Fruit fly (Drosophila melanogaster) whole organism, embryonic: ENCODE results near the gene Baldspot.

Experiments
- Ada2b ChIP-seq: fragments of 200-800 bp; sonication (Bioruptor generic); IDR thresholded peaks from 2 replicates; pipeline ENCODE4 v1.3.6; 2022; ENCODE audit warnings: missing biosample characterization, missing genetic modification characterization
- Adf1 ChIP-seq: fragments of 200-800 bp; sonication (Bioruptor generic); IDR thresholded peaks from 2 replicates; pipeline ENCODE4 v1.3.6; 2022; ENCODE audit warnings: missing biosample characterization, missing genetic modification characterization
- CG10366 ChIP-seq: fragments of 200-800 bp; sonication (Bioruptor generic); IDR thresholded peaks from 2 replicates; pipeline ENCODE4 v1.3.6; 2022; ENCODE audit warnings: missing biosample characterization, missing genetic modification characterization
- CG10979 ChIP-seq: fragments of 200-800 bp; sonication (Bioruptor generic); optimal IDR thresholded peaks from 2 replicates; lab custom pipeline; 2018; ENCODE audit warnings: missing biosample characterization, mild to moderate bottlenecking, missing genetic modification characterization, moderate library complexity
- CG11247 ChIP-seq: fragments of 200-800 bp; sonication (Bioruptor generic); IDR thresholded peaks from 2 replicates; pipeline ENCODE4 v1.3.6; 2022; ENCODE audit warnings: missing biosample characterization, missing genetic modification characterization
- CG11696 ChIP-seq: fragments of 200-800 bp; sonication (Bioruptor generic); IDR thresholded peaks from 2 replicates; pipeline ENCODE4 v1.3.6; 2022; ENCODE audit warnings: missing biosample characterization, missing genetic modification characterization
- CG12219 ChIP-seq: fragments of 200-800 bp; sonication (Bioruptor generic); optimal IDR thresholded peaks from 3 replicates; lab custom pipeline; 2018; ENCODE audit warnings: missing biosample characterization, mild to moderate bottlenecking, missing genetic modification characterization
- CG13123 ChIP-seq: fragments of 200-800 bp; sonication (Bioruptor generic); optimal IDR thresholded peaks from 2 replicates; lab custom pipeline; 2016; ENCODE audit warnings: missing biosample characterization, missing genetic modification characterization
- CG13296 ChIP-seq: fragments of 200-800 bp; sonication (Bioruptor generic); optimal IDR thresholded peaks from 3 replicates; lab custom pipeline; 2018; ENCODE audit warnings: missing biosample characterization, mild to moderate bottlenecking, missing genetic modification characterization
- CG13424 ChIP-seq: fragments of 200-800 bp; sonication (Bioruptor generic); optimal IDR thresholded peaks from 2 replicates; lab custom pipeline; 2019; ENCODE audit warnings: missing biosample characterization, mild to moderate bottlenecking, missing genetic modification characterization, moderate library complexity
- CG15514 ChIP-seq: fragments of 200-800 bp; sonication (Bioruptor generic); optimal IDR thresholded peaks from 3 replicates; lab custom pipeline; 2017; ENCODE audit warnings: missing biosample characterization, missing genetic modification characterization, mild to moderate bottlenecking, moderate library complexity, missing genetic modification reagents
- CG2199 ChIP-seq: fragments of 200-800 bp; sonication (Bioruptor generic); IDR thresholded peaks from 3 replicates; pipeline ENCODE4 v1.3.6; 2022; ENCODE audit warnings: missing biosample characterization, missing genetic modification characterization
- CG2875 ChIP-seq: fragments of 200-800 bp; sonication (Bioruptor generic); optimal IDR thresholded peaks from 2 replicates; lab custom pipeline; 2017; ENCODE audit warnings: missing biosample characterization, mild to moderate bottlenecking, missing genetic modification characterization, missing genetic modification reagents
- CG30020 ChIP-seq: fragments of 200-800 bp; optimal IDR thresholded peaks from 2 replicates; lab custom pipeline; 2019; ENCODE audit warnings: missing biosample characterization, mild to moderate bottlenecking, missing genetic modification characterization, moderate library complexity
- CG3065 ChIP-seq: fragments of 200-800 bp; sonication (Bioruptor generic); optimal IDR thresholded peaks from 2 replicates; lab custom pipeline; 2016; ENCODE audit warnings: missing biosample characterization, missing genetic modification characterization
- CG43689 ChIP-seq: fragments of 200-800 bp; sonication (Bioruptor generic); IDR thresholded peaks from 2 replicates; pipeline ENCODE4 v1.3.6; 2022; ENCODE audit warnings: missing biosample characterization, missing genetic modification characterization
- CG6254 ChIP-seq: fragments of 200-800 bp; sonication (Bioruptor generic); optimal IDR thresholded peaks from 3 replicates; lab custom pipeline; 2017; ENCODE audit warnings: mild to moderate bottlenecking, missing biosample characterization, missing genetic modification reagents, missing genetic modification characterization
- CG7745 ChIP-seq: fragments of 200-800 bp; sonication (Bioruptor generic); optimal IDR thresholded peaks from 2 replicates; lab custom pipeline; 2018; ENCODE audit warnings: missing biosample characterization, mild to moderate bottlenecking, missing genetic modification characterization, moderate library complexity
- CG7839 ChIP-seq: fragments of 200-800 bp; sonication (Bioruptor generic); optimal IDR thresholded peaks from 3 replicates; lab custom pipeline; 2018; ENCODE audit warnings: missing biosample characterization, mild to moderate bottlenecking, missing genetic modification characterization, moderate library complexity
- CG7987 ChIP-seq: fragments of 200-800 bp; sonication (Bioruptor generic); optimal IDR thresholded peaks from 2 replicates; lab custom pipeline; 2018; ENCODE audit warnings: missing biosample characterization, mild to moderate bottlenecking, missing genetic modification characterization, moderate library complexity
- CG8281 ChIP-seq: fragments of 200-800 bp; sonication (Bioruptor generic); optimal IDR thresholded peaks from 2 replicates; lab custom pipeline; 2018; ENCODE audit warnings: missing biosample characterization, mild to moderate bottlenecking, missing genetic modification characterization, moderate library complexity
- D19B ChIP-seq: fragments of 200-800 bp; sonication (Bioruptor generic); optimal IDR thresholded peaks from 2 replicates; lab custom pipeline; 2017; ENCODE audit warnings: missing biosample characterization, mild to moderate bottlenecking, missing genetic modification characterization
- Dek ChIP-seq: fragments of 200-800 bp; sonication (Bioruptor generic); optimal IDR thresholded peaks from 3 replicates; lab custom pipeline; 2019; ENCODE audit warnings: missing biosample characterization, mild to moderate bottlenecking, missing genetic modification characterization, moderate library complexity
- Dip3 ChIP-seq: fragments of 200-800 bp; sonication (Bioruptor generic); optimal IDR thresholded peaks from 3 replicates; lab custom pipeline; 2016; ENCODE audit warnings: missing biosample characterization, missing genetic modification characterization
- Dref ChIP-seq: fragments of 200-800 bp; sonication (Bioruptor generic); IDR thresholded peaks from 2 replicates; pipeline ENCODE4 v1.3.6; 2022; ENCODE audit warnings: missing biosample characterization, missing genetic modification characterization
- E2f2 ChIP-seq: fragments of 200-800 bp; sonication (Bioruptor generic); IDR thresholded peaks from 2 replicates; pipeline ENCODE4 v1.3.6; 2022; ENCODE audit warnings: missing biosample characterization, missing genetic modification characterization
- Hey ChIP-seq: fragments of 200-800 bp; sonication (Bioruptor generic); optimal IDR thresholded peaks from 3 replicates; lab custom pipeline; 2018; ENCODE audit warnings: missing biosample characterization, mild to moderate bottlenecking, missing genetic modification characterization
- Med ChIP-seq: fragments of 200-800 bp; sonication (Bioruptor generic); peaks from one replicate; lab custom pipeline; 2016; ENCODE audit warnings: missing biosample characterization, missing genetic modification characterization, mild to moderate bottlenecking, inconsistent platforms, moderate library complexity
- Side ChIP-seq: fragments of 200-800 bp; sonication (Bioruptor generic); optimal IDR thresholded peaks from 2 replicates; lab custom pipeline; 2016; ENCODE audit warnings: missing biosample characterization, missing genetic modification characterization
- Stat92E ChIP-seq, 3 experiments: fragments of >200 bp in 2 of 3; fragments of 200-800 bp in 1 of 3; sonication (Bioruptor generic) in 1 of 3; optimal IDR thresholded peaks; 2 replicates each; lab custom pipeline; 2017 to 2019; ENCODE audit warnings: missing biosample characterization in 3 of 3, missing genetic modification characterization in 3 of 3, mild to moderate bottlenecking in 1 of 3, moderate library complexity in 1 of 3
- Usf ChIP-seq: fragments of 200-800 bp; sonication (Bioruptor generic); optimal IDR thresholded peaks from 2 replicates; lab custom pipeline; 2017; ENCODE audit warnings: missing genotype, missing biosample characterization, missing genetic modification characterization
- Vsx1 ChIP-seq: fragments of 200-800 bp; sonication (Bioruptor generic); optimal IDR thresholded peaks from 2 replicates; lab custom pipeline; 2017; ENCODE audit warnings: missing biosample characterization, mild to moderate bottlenecking, missing genetic modification characterization, missing genetic modification reagents
- ap ChIP-seq: fragments of 200-800 bp; sonication (Bioruptor generic); IDR thresholded peaks from 2 replicates; pipeline ENCODE4 v1.3.6; 2022; ENCODE audit warnings: missing biosample characterization, missing genetic modification characterization
- ato ChIP-seq: fragments of 200-800 bp; sonication (Bioruptor generic); IDR thresholded peaks from 2 replicates; pipeline ENCODE4 v1.3.6; 2022; ENCODE audit warnings: missing biosample characterization, missing genetic modification characterization; ENCODE audit not compliant: partially characterized antibody
- bsh ChIP-seq, 2 experiments: fragments of 200-800 bp; sonication (Bioruptor generic); optimal IDR thresholded peaks; 2 replicates each; lab custom pipeline; 2017 to 2018; ENCODE audit warnings: mild to moderate bottlenecking in 2 of 2, missing biosample characterization in 2 of 2, missing genetic modification characterization in 2 of 2, moderate library complexity in 1 of 2
- btn ChIP-seq: fragments of 200-800 bp; sonication (Bioruptor generic); optimal IDR thresholded peaks from 2 replicates; lab custom pipeline; 2016; ENCODE audit warnings: missing biosample characterization, missing genetic modification characterization
- chn ChIP-seq: fragments of 200-800 bp; sonication (Bioruptor generic); optimal IDR thresholded peaks from 2 replicates; lab custom pipeline; 2016; ENCODE audit warnings: missing biosample characterization, missing genetic modification characterization
- dmrt99B ChIP-seq: fragments of 200-800 bp; sonication (Bioruptor generic); optimal IDR thresholded peaks from 2 replicates; lab custom pipeline; 2018; ENCODE audit warnings: missing biosample characterization, mild to moderate bottlenecking, missing genetic modification characterization, moderate library complexity
- fd64A ChIP-seq: fragments of 200-800 bp; sonication (Bioruptor generic); optimal IDR thresholded peaks from 3 replicates; lab custom pipeline; 2018; ENCODE audit warnings: missing biosample characterization, mild to moderate bottlenecking, missing genetic modification characterization
- gce ChIP-seq: fragments of 200-800 bp; sonication (Bioruptor generic); IDR thresholded peaks from 3 replicates; pipeline ENCODE4 v1.3.6; 2022; ENCODE audit warnings: missing biosample characterization, missing genetic modification characterization
- grau ChIP-seq: fragments of 200-800 bp; optimal IDR thresholded peaks from 3 replicates; lab custom pipeline; 2019; ENCODE audit warnings: missing biosample characterization, mild to moderate bottlenecking, missing genetic modification characterization, moderate library complexity
- grn ChIP-seq: fragments of 200-800 bp; sonication (Bioruptor generic); optimal IDR thresholded peaks from 3 replicates; lab custom pipeline; 2017; ENCODE audit warnings: missing biosample characterization, missing genetic modification characterization
- gsb-n ChIP-seq: fragments of 200-800 bp; sonication (Bioruptor generic); optimal IDR thresholded peaks from 3 replicates; lab custom pipeline; 2018; ENCODE audit warnings: missing biosample characterization, mild to moderate bottlenecking, missing genetic modification characterization
- kni ChIP-seq: fragments of 200-800 bp; sonication (Bioruptor generic); optimal IDR thresholded peaks from 3 replicates; lab custom pipeline; 2017; ENCODE audit warnings: mild to moderate bottlenecking, missing biosample characterization, missing genetic modification reagents, missing genetic modification characterization
- maf-S ChIP-seq: fragments of 200-800 bp; sonication (Bioruptor generic); optimal IDR thresholded peaks from 2 replicates; lab custom pipeline; 2016; ENCODE audit warnings: missing biosample characterization, missing genetic modification characterization
- mirr ChIP-seq: fragments of 200-800 bp; sonication (Bioruptor generic); optimal IDR thresholded peaks from 3 replicates; lab custom pipeline; 2018; ENCODE audit warnings: missing biosample characterization, mild to moderate bottlenecking, missing genetic modification characterization
- pho ChIP-seq: fragments of 200-800 bp; sonication (Bioruptor generic); optimal IDR thresholded peaks from 2 replicates; lab custom pipeline; 2016; ENCODE audit warnings: missing biosample characterization, missing genetic modification characterization
- schlank ChIP-seq: fragments of 200-800 bp; sonication (Bioruptor generic); optimal IDR thresholded peaks from 2 replicates; lab custom pipeline; 2018; ENCODE audit warnings: missing biosample characterization, mild to moderate bottlenecking, missing genetic modification characterization
- toy ChIP-seq: fragments of 200-800 bp; sonication (Bioruptor generic); IDR thresholded peaks from 2 replicates; pipeline ENCODE4 v1.3.6; 2022; ENCODE audit warnings: missing biosample characterization, missing genetic modification characterization
- wek ChIP-seq: fragments of 200-800 bp; sonication (Bioruptor generic); optimal IDR thresholded peaks from 3 replicates; lab custom pipeline; 2018; ENCODE audit warnings: missing biosample characterization, mild to moderate bottlenecking, missing genetic modification characterization, moderate library complexity
- z ChIP-seq: fragments of 200-800 bp; sonication (Bioruptor generic); IDR thresholded peaks from 3 replicates; pipeline ENCODE4 v1.3.6; 2022; ENCODE audit warnings: missing biosample characterization, missing genetic modification characterization

Baldspot gene

DNA sequence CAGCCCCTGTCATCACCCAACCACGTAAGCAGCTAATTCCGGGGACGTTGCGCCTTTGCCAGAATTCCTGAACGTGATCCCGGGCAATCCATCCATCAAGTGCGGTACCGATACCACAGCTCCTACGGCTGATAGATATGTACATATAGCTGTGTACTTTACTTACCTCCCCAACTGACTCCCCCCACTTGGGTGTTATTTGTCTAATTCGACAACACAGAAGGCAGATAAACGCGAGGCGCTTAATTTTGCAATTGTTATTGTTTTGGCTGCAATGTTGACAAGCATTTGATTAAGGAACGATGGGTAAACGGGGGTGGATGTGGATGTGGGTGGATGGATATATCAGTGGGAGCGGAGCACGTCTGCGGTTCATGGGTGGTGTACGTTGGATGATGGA is 8.8 kb upstream of the Baldspot start (continued):
- TF ChIP-seq wek (GFP tag; lab: Kevin White, UChicago) (peak; percentile 20), ap (GFP tag; lab: Robert Waterston, UW) (no peak), CG11696 (GFP tag; lab: Robert Waterston, UW) (no peak), CG12219 (GFP tag; lab: Kevin White, UChicago) (peak; percentile 5), CG10366 (no peak), ato (GFP tag; lab: Robert Waterston, UW) (no peak), D19B (no peak), kni (no peak), CG13123 (no peak), E2f2 (GFP tag; lab: Robert Waterston, UW) (no peak), maf-S (GFP tag; lab: Kevin White, UChicago) (no peak), CG10979 (tag; lab: Kevin White, UChicago) (no peak), Dek (tag; lab: Kevin White, UChicago) (no peak), CG30020 (tag; lab: Kevin White, UChicago) (no peak), grn (GFP tag; lab: Kevin White, UChicago) (no peak), CG13424 (tag; lab: Kevin White, UChicago) (peak; percentile 12), Med (GFP tag; lab: Kevin White, UChicago) (peak; percentile 83), gce (no peak), dmrt99B (tag; lab: Kevin White, UChicago) (no peak), CG7839 (tag; lab: Kevin White, UChicago) (no peak), CG6254 (peak; percentile 28), fd64A (GFP tag; lab: Kevin White, UChicago) (peak; percentile 11), CG8281 (tag; lab: Kevin White, UChicago) (no peak), btn (no peak), Ada2b (no peak), chn (GFP tag; lab: Kevin White, UChicago) (no peak), CG11247 (0 out of 2 replicates have a peak, but pooled peaks have one; percentile 25), CG2199 (GFP tag; lab: Robert Waterston, UW) (no peak), Usf (GFP tag; lab: Kevin White, UChicago) (no peak), z (GFP tag; lab: Robert Waterston, UW) (no peak), CG7745 (tag; lab: Kevin White, UChicago) (peak; percentile 10), CG2875 (peak; percentile 38), CG15514 (peak; percentile 35), bsh (GFP tag; optimal IDR thresholded peaks at IDR 0.05; lab: Kevin White, UChicago) (no peak), CG13296 (GFP tag; lab: Kevin White, UChicago) (peak; percentile 19), mirr (peak; percentile 79), schlank (tag; lab: Kevin White, UChicago) (peak; percentile 42), Dref (GFP tag; lab: Robert Waterston, UW) (peak; percentile 21; the same call in 1 of the 2 replicates), gsb-n (tag; lab: Kevin White, UChicago) (no peak), CG43689 (GFP tag; lab: Robert Waterston, UW) (no peak), grau (no peak), pho (GFP tag; lab: Kevin White, UChicago) (peak; percentile 10), Vsx1 (no peak), Stat92E (GFP tag; optimal IDR thresholded peaks at IDR 0.05; lab: Kevin White, UChicago) (no peak), Adf1 (GFP tag; lab: Robert Waterston, UW) (no peak), toy (GFP tag; lab: Robert Waterston, UW) (no peak), CG7987 (GFP tag; lab: Kevin White, UChicago) (peak; percentile 35), Dip3 (GFP tag; lab: Kevin White, UChicago) (peak; percentile 4), Hey (tag; lab: Kevin White, UChicago) (no peak), Side (GFP tag; lab: Kevin White, UChicago) (no peak), CG3065 (GFP tag; lab: Kevin White, UChicago) (no peak)
